Fruit fly (Drosophila melanogaster) whole organism, prepupa: Measurements from ENCODE around the gene CG11977.

Experiments
- Blimp-1 ChIP-seq: fragments of 200-800 bp; sonication (Bioruptor generic); optimal IDR thresholded peaks from 3 replicates; lab custom pipeline; 2017; ENCODE audit warnings: missing biosample characterization, missing genetic modification characterization, mild to moderate bottlenecking, moderate library complexity, missing genetic modification reagents
- CG10631 ChIP-seq: fragments of 200-800 bp; sonication (Bioruptor generic); optimal IDR thresholded peaks from 2 replicates; lab custom pipeline; 2016; ENCODE audit warnings: missing biosample characterization, missing genetic modification characterization
- CG10669 ChIP-seq: fragments of 200-800 bp; sonication (Bioruptor generic); optimal IDR thresholded peaks from 3 replicates; lab custom pipeline; 2018; ENCODE audit warnings: missing biosample characterization, mild to moderate bottlenecking, missing genetic modification characterization, moderate library complexity
- CG11294 ChIP-seq: fragments of 200-800 bp; sonication (Bioruptor generic); IDR thresholded peaks from 2 replicates; pipeline ENCODE4 v1.3.6; 2022; ENCODE audit warnings: missing biosample characterization, missing genetic modification characterization
- CG11762 ChIP-seq: fragments of 200-800 bp; sonication (Bioruptor generic); optimal IDR thresholded peaks from 3 replicates; lab custom pipeline; 2016; ENCODE audit warnings: missing biosample characterization, missing genetic modification characterization; ENCODE audit not compliant: insufficient read depth
- CG11902 ChIP-seq: fragments of 200-800 bp; sonication (Bioruptor generic); optimal IDR thresholded peaks from 3 replicates; lab custom pipeline; 2016; ENCODE audit warnings: missing biosample characterization, missing genetic modification characterization
- CG15336 ChIP-seq: fragments of 200-800 bp; sonication (Bioruptor generic); IDR thresholded peaks from 2 replicates; pipeline ENCODE4 v1.3.6; 2022; ENCODE audit warnings: missing biosample characterization, missing genetic modification characterization
- CG1621 ChIP-seq: fragments of 200-800 bp; sonication (Bioruptor generic); optimal IDR thresholded peaks from 3 replicates; lab custom pipeline; 2018; ENCODE audit warnings: missing biosample characterization, mild to moderate bottlenecking, missing genetic modification characterization
- CG3032 ChIP-seq: fragments of 200-800 bp; optimal IDR thresholded peaks from 2 replicates; lab custom pipeline; 2019; ENCODE audit warnings: missing biosample characterization, mild to moderate bottlenecking, missing genetic modification characterization, moderate library complexity
- CG31627 ChIP-seq: fragments of 200-800 bp; sonication (Bioruptor generic); optimal IDR thresholded peaks from 3 replicates; lab custom pipeline; 2016; ENCODE audit warnings: missing biosample characterization, missing genetic modification characterization
- CG32006 ChIP-seq: fragments of 200-800 bp; sonication (Bioruptor generic); optimal IDR thresholded peaks from 3 replicates; lab custom pipeline; 2017; ENCODE audit warnings: missing biosample characterization, mild to moderate bottlenecking, missing genetic modification characterization
- CG34406 ChIP-seq: fragments of 200-800 bp; sonication (Bioruptor generic); optimal IDR thresholded peaks from 3 replicates; lab custom pipeline; 2016; ENCODE audit warnings: missing biosample characterization, missing genetic modification characterization
- CG6163 ChIP-seq: fragments of 200-800 bp; sonication (Bioruptor generic); IDR thresholded peaks from 3 replicates; pipeline ENCODE4 v1.3.6; 2022; ENCODE audit warnings: missing biosample characterization, missing genetic modification characterization
- CG6276 ChIP-seq: fragments of 200-800 bp; sonication (Bioruptor generic); optimal IDR thresholded peaks from 2 replicates; lab custom pipeline; 2017; ENCODE audit warnings: missing biosample characterization, mild to moderate bottlenecking, missing genetic modification characterization
- CG6792 ChIP-seq: fragments of 200-800 bp; sonication (Bioruptor generic); optimal IDR thresholded peaks from 3 replicates; lab custom pipeline; 2016; ENCODE audit warnings: missing biosample characterization, missing genetic modification characterization
- CG6808 ChIP-seq: fragments of 200-800 bp; sonication (Bioruptor generic); optimal IDR thresholded peaks from 3 replicates; lab custom pipeline; 2017; ENCODE audit warnings: missing biosample characterization, missing genetic modification characterization, mild to moderate bottlenecking, moderate library complexity, missing genetic modification reagents
- CG7368 ChIP-seq: fragments of 200-800 bp; sonication (Bioruptor generic); optimal IDR thresholded peaks from 3 replicates; lab custom pipeline; 2016; ENCODE audit warnings: missing biosample characterization, missing genetic modification characterization
- CG8119 ChIP-seq: fragments of 200-800 bp; sonication (Bioruptor generic); IDR thresholded peaks from 3 replicates; pipeline ENCODE4 v1.3.6; 2022; ENCODE audit warnings: missing biosample characterization, missing genetic modification characterization
- CG8319 ChIP-seq: fragments of 200-800 bp; sonication (Bioruptor generic); optimal IDR thresholded peaks from 3 replicates; lab custom pipeline; 2016; ENCODE audit warnings: missing biosample characterization, missing genetic modification characterization
- CG8632 ChIP-seq: fragments of 200-800 bp; sonication (Bioruptor generic); optimal IDR thresholded peaks from 3 replicates; lab custom pipeline; 2016; ENCODE audit warnings: missing biosample characterization, missing genetic modification characterization
- CG9139 ChIP-seq: fragments of 200-800 bp; sonication (Bioruptor generic); optimal IDR thresholded peaks from 3 replicates; lab custom pipeline; 2017; ENCODE audit warnings: missing biosample characterization, mild to moderate bottlenecking, missing genetic modification characterization
- Eip75B ChIP-seq: fragments of 200-800 bp; sonication (Bioruptor generic); optimal IDR thresholded peaks from 3 replicates; lab custom pipeline; 2016; ENCODE audit warnings: missing biosample characterization, missing genetic modification characterization
- Eip78C ChIP-seq: fragments of 200-800 bp; sonication (Bioruptor generic); peaks from one replicate; lab custom pipeline; 2016; ENCODE audit warnings: missing biosample characterization, missing genetic modification characterization
- Eip93F ChIP-seq: fragments of 200-800 bp; sonication (Bioruptor generic); optimal IDR thresholded peaks from 2 replicates; lab custom pipeline; 2016; ENCODE audit warnings: missing biosample characterization, mild to moderate bottlenecking, missing genetic modification characterization
- Ets21C ChIP-seq: fragments of 200-800 bp; sonication (Bioruptor generic); optimal IDR thresholded peaks from 3 replicates; lab custom pipeline; 2016; ENCODE audit warnings: missing biosample characterization, missing genetic modification characterization
- Ets96B ChIP-seq: fragments of 200-800 bp; optimal IDR thresholded peaks from 2 replicates; lab custom pipeline; 2019; ENCODE audit warnings: missing biosample characterization, mild to moderate bottlenecking, missing genetic modification characterization, moderate library complexity
- Gug ChIP-seq: fragments of 200-800 bp; sonication (Bioruptor generic); IDR thresholded peaks from 2 replicates; pipeline ENCODE4 v1.3.6; 2022; ENCODE audit warnings: missing biosample characterization, missing genetic modification characterization
- Hr38 ChIP-seq: sonication (Bioruptor generic); optimal IDR thresholded peaks from 2 replicates; lab custom pipeline; 2016; ENCODE audit warnings: missing biosample characterization, missing genetic modification characterization
- Hr39 ChIP-seq: fragments of 200-800 bp; sonication (Bioruptor generic); optimal IDR thresholded peaks from 2 replicates; lab custom pipeline; 2016; ENCODE audit warnings: missing biosample characterization, missing genetic modification characterization
- Lpt ChIP-seq: fragments of 200-800 bp; sonication (Bioruptor generic); optimal IDR thresholded peaks from 3 replicates; lab custom pipeline; 2016; ENCODE audit warnings: missing biosample characterization, missing genetic modification characterization
- Met ChIP-seq: fragments of 200-800 bp; sonication (Bioruptor generic); optimal IDR thresholded peaks from 3 replicates; lab custom pipeline; 2016; ENCODE audit warnings: missing biosample characterization, missing genetic modification characterization
- OdsH ChIP-seq: fragments of 200-800 bp; sonication (Bioruptor generic); optimal IDR thresholded peaks from 3 replicates; lab custom pipeline; 2016; ENCODE audit warnings: missing biosample characterization, missing genetic modification characterization
- Smox ChIP-seq: fragments of 200-800 bp; sonication (Bioruptor generic); optimal IDR thresholded peaks from 3 replicates; lab custom pipeline; 2016; ENCODE audit warnings: missing biosample characterization, missing genetic modification characterization
- Sox102F ChIP-seq: fragments of 200-800 bp; sonication (Bioruptor generic); optimal IDR thresholded peaks from 2 replicates; lab custom pipeline; 2016; ENCODE audit warnings: missing biosample characterization, mild to moderate bottlenecking, missing genetic modification characterization
- Sox14 ChIP-seq: fragments of 200-800 bp; sonication (Bioruptor generic); optimal IDR thresholded peaks from 3 replicates; lab custom pipeline; 2016; ENCODE audit warnings: missing biosample characterization, missing genetic modification characterization
- achi ChIP-seq: fragments of 200-800 bp; sonication (Bioruptor generic); optimal IDR thresholded peaks from 3 replicates; lab custom pipeline; 2016; ENCODE audit warnings: missing biosample characterization, missing genetic modification characterization
- acj6 ChIP-seq: fragments of 200-800 bp; sonication (Bioruptor generic); optimal IDR thresholded peaks from 3 replicates; lab custom pipeline; 2016; ENCODE audit warnings: missing biosample characterization, missing genetic modification characterization
- cyc ChIP-seq: fragments of 200-800 bp; sonication (Bioruptor generic); optimal IDR thresholded peaks from 3 replicates; lab custom pipeline; 2016; ENCODE audit warnings: missing biosample characterization, missing genetic modification characterization
- dac ChIP-seq: fragments of 200-800 bp; sonication (Bioruptor generic); optimal IDR thresholded peaks from 2 replicates; lab custom pipeline; 2017; ENCODE audit warnings: missing biosample characterization, mild to moderate bottlenecking, missing genetic modification characterization
- dsx ChIP-seq: fragments of 200-800 bp; optimal IDR thresholded peaks from 3 replicates; lab custom pipeline; 2019; ENCODE audit warnings: missing biosample characterization, mild to moderate bottlenecking, missing genetic modification characterization, moderate library complexity; ENCODE audit not compliant: poor library complexity, severe bottlenecking
- eg ChIP-seq: fragments of 200-800 bp; sonication (Bioruptor generic); IDR thresholded peaks from 3 replicates; pipeline ENCODE4 v1.3.6; 2022; ENCODE audit warnings: missing biosample characterization, missing genetic modification characterization
- esn ChIP-seq: fragments of 200-800 bp; sonication (Bioruptor generic); optimal IDR thresholded peaks from 2 replicates; lab custom pipeline; 2016; ENCODE audit warnings: missing biosample characterization, mild to moderate bottlenecking, missing genetic modification characterization, moderate library complexity
- fd85E ChIP-seq: fragments of 200-800 bp; sonication (Bioruptor generic); optimal IDR thresholded peaks from 3 replicates; lab custom pipeline; 2016; ENCODE audit warnings: missing biosample characterization, missing genetic modification characterization
- fkh ChIP-seq: fragments of 200-800 bp; sonication (Bioruptor generic); optimal IDR thresholded peaks from 3 replicates; lab custom pipeline; 2017; ENCODE audit warnings: missing biosample characterization, mild to moderate bottlenecking, missing genetic modification characterization, moderate library complexity
- lz ChIP-seq: fragments of 200-800 bp; sonication (Bioruptor generic); optimal IDR thresholded peaks from 3 replicates; lab custom pipeline; 2016; ENCODE audit warnings: missing biosample characterization, missing genetic modification characterization
- net ChIP-seq: fragments of 200-800 bp; sonication (Bioruptor generic); optimal IDR thresholded peaks from 3 replicates; lab custom pipeline; 2016; ENCODE audit warnings: missing biosample characterization, missing genetic modification characterization
- pdm3 ChIP-seq: fragments of 200-800 bp; sonication (Bioruptor generic); optimal IDR thresholded peaks from 3 replicates; lab custom pipeline; 2016; ENCODE audit warnings: missing biosample characterization, missing genetic modification characterization
- salr ChIP-seq, 2 experiments: fragments of 200-800 bp; sonication (Bioruptor generic); optimal IDR thresholded peaks; 3 replicates each; lab custom pipeline; 2016 to 2018; ENCODE audit warnings: missing biosample characterization in 2 of 2, missing genetic modification characterization in 2 of 2, mild to moderate bottlenecking in 1 of 2
- spab ChIP-seq: fragments of 200-800 bp; sonication (Bioruptor generic); optimal IDR thresholded peaks from 2 replicates; lab custom pipeline; 2017; ENCODE audit warnings: missing biosample characterization, mild to moderate bottlenecking, missing genetic modification characterization, missing genetic modification reagents
- ss ChIP-seq, 2 experiments: fragments of 200-800 bp; sonication (Bioruptor generic); optimal IDR thresholded peaks; 2 replicates in 1 of 2; 3 replicates in 1 of 2; lab custom pipeline; 2017 to 2018; ENCODE audit warnings: mild to moderate bottlenecking in 2 of 2, missing biosample characterization in 2 of 2, missing genetic modification characterization in 2 of 2, moderate library complexity in 1 of 2
- svp ChIP-seq: fragments of 200-800 bp; sonication (Bioruptor generic); peaks from one replicate; lab custom pipeline; 2016; ENCODE audit warnings: missing biosample characterization, missing genetic modification characterization
- topi ChIP-seq: fragments of 200-800 bp; sonication (Bioruptor generic); optimal IDR thresholded peaks from 3 replicates; lab custom pipeline; 2016; ENCODE audit warnings: missing biosample characterization, missing genetic modification characterization
- vri ChIP-seq: fragments of 200-800 bp; sonication (Bioruptor generic); optimal IDR thresholded peaks from 3 replicates; lab custom pipeline; 2016; ENCODE audit warnings: missing biosample characterization, mild to moderate bottlenecking, missing genetic modification characterization

The CG11977 gene

DNA sequence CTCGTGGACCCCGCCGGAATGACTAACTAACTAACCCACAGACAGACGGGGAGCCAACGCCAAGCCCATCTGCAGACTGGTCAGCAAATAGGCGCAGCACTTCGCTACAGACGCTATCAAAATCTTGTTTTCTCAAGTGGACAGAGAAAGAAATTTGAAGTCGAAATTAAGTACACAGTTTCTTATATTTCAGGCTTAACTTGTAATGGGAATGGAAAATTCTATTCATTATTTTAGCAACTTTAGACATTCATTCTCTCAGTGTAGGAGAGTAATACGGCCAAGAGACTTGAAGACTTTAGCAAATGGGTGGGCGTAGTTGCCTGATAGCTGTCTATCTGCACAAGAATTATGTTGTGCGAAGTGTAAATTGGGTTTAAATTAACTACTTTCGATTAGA is 39.2 kb upstream of the CG11977 start:
- TF ChIP-seq CG11294 (no peak), acj6 (peak; percentile 39), CG11902 (GFP tag; lab: Kevin White, UChicago) (no peak), Eip75B (GFP tag; lab: Kevin White, UChicago) (peak; percentile 53), fd85E (GFP tag; lab: Kevin White, UChicago) (no peak), Eip78C (GFP tag; lab: Kevin White, UChicago) (peak; percentile 75), Eip93F (no peak), CG32006 (GFP tag; lab: Kevin White, UChicago) (peak; percentile 61), Ets21C (GFP tag; lab: Kevin White, UChicago) (no peak), ss (GFP tag; optimal IDR thresholded peaks at IDR 0.05; lab: Kevin White, UChicago) (peak in 1 of 2 experiments; percentile 9), CG1621 (peak; percentile 52), spab (GFP tag; lab: Kevin White, UChicago) (peak; percentile 37), salr (GFP tag; optimal IDR thresholded peaks at IDR 0.05; lab: Kevin White, UChicago) (peak; percentile 35 to 45), Hr38 (GFP tag; lab: Kevin White, UChicago) (no peak), achi (peak; percentile 42), Lpt (GFP tag; lab: Kevin White, UChicago) (peak; percentile 50), eg (GFP tag; lab: Robert Waterston, UW) (peak; percentile 74), Sox14 (GFP tag; lab: Kevin White, UChicago) (peak; percentile 59), Ets96B (tag; lab: Kevin White, UChicago) (peak; percentile 73), Gug (GFP tag; lab: Robert Waterston, UW) (peak; percentile 43; the same call in 1 of the 2 replicates), topi (GFP tag; lab: Kevin White, UChicago) (peak; percentile 30), lz (GFP tag; lab: Kevin White, UChicago) (no peak), esn (GFP tag; lab: Kevin White, UChicago) (no peak), CG8119 (GFP tag; lab: Robert Waterston, UW) (peak; percentile 46), CG10631 (GFP tag; lab: Kevin White, UChicago) (peak; percentile 75), net (GFP tag; lab: Kevin White, UChicago) (peak; percentile 45), Blimp-1 (GFP tag; lab: Kevin White, UChicago) (no peak), CG6276 (GFP tag; lab: Kevin White, UChicago) (peak; percentile 10), CG6792 (GFP tag; lab: Kevin White, UChicago) (no peak), CG7368 (GFP tag; lab: Kevin White, UChicago) (no peak), Smox (GFP tag; lab: Kevin White, UChicago) (no peak), Sox102F (GFP tag; lab: Kevin White, UChicago) (no peak), OdsH (GFP tag; lab: Kevin White, UChicago) (peak; percentile 56), CG10669 (peak; percentile 65), CG6808 (GFP tag; lab: Kevin White, UChicago) (peak; percentile 64), CG8632 (GFP tag; lab: Kevin White, UChicago) (peak; percentile 38), pdm3 (GFP tag; lab: Kevin White, UChicago) (peak; percentile 41), CG9139 (GFP tag; lab: Kevin White, UChicago) (no peak), CG15336 (GFP tag; lab: Robert Waterston, UW) (peak; percentile 66), vri (GFP tag; lab: Kevin White, UChicago) (no peak), CG6163 (GFP tag; lab: Robert Waterston, UW) (peak; percentile 83), Hr39 (GFP tag; lab: Kevin White, UChicago) (peak; percentile 4), Met (GFP tag; lab: Kevin White, UChicago) (no peak), CG3032 (peak; percentile 72), CG31627 (GFP tag; lab: Kevin White, UChicago) (no peak), dac (GFP tag; lab: Kevin White, UChicago) (no peak), fkh (GFP tag; lab: Kevin White, UChicago) (no peak), CG34406 (GFP tag; lab: Kevin White, UChicago) (no peak), CG11762 (no peak), dsx (peak; percentile 39), svp (GFP tag; lab: Kevin White, UChicago) (no peak), CG8319 (GFP tag; lab: Kevin White, UChicago) (no peak), cyc (GFP tag; lab: Kevin White, UChicago) (no peak)
